Fruit fly (Drosophila melanogaster) whole organism: Measurements from ENCODE around the gene Atu.

ENCODE experiments used
- CG8478 ChIP-seq: fragments of >200 bp; optimal IDR thresholded peaks from 2 replicates; lab custom pipeline; 2018; ENCODE audit warnings: inconsistent platforms
- Dll ChIP-seq: fragments of >200 bp; optimal IDR thresholded peaks from 2 replicates; lab custom pipeline; 2017
- EcR ChIP-seq, 2 experiments: fragments of >200 bp; optimal IDR thresholded peaks; 2 replicates each; lab custom pipeline; 2017; ENCODE audit warnings: missing biosample characterization in 2 of 2, missing genetic modification characterization in 2 of 2, missing genetic modification reagents in 2 of 2
- pan ChIP-seq: fragments of >200 bp; optimal IDR thresholded peaks from 2 replicates; lab custom pipeline; 2017
- psq ChIP-seq: fragments of >200 bp; optimal IDR thresholded peaks from 2 replicates; lab custom pipeline; 2017
- usp ChIP-seq: fragments of >200 bp; optimal IDR thresholded peaks from 2 replicates; lab custom pipeline; 2017; ENCODE audit warnings: missing biosample characterization, missing genetic modification characterization, mixed read lengths

The Atu gene

DNA sequence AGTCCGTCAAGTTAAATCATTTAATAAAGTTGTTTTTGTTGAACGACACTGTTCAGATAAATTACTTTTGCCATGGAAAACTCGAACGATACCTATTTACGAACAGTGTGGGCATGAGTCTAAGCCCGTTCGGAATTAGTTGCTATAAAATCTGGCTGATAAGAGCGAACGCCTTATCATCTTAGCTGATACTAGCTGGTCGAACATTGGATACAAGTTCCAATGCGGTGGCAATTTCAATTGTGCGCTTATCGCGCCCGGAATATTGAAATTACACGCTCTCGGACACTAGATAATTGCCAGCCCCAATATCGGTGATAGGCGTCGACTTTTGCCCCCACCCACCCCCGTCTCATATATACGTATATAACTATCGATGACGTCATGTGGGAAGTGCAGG lies 40.7 kb downstream of the Atu start:
- TF ChIP-seq psq (lab: Kevin White, UChicago) (no peak), pan (lab: Kevin White, UChicago) (no peak), usp (GFP tag; lab: Kevin White, UChicago) (no peak), Dll (lab: Kevin White, UChicago) (no peak), EcR (GFP tag; optimal IDR thresholded peaks at IDR 0.05; lab: Kevin White, UChicago) (no peak)

DNA sequence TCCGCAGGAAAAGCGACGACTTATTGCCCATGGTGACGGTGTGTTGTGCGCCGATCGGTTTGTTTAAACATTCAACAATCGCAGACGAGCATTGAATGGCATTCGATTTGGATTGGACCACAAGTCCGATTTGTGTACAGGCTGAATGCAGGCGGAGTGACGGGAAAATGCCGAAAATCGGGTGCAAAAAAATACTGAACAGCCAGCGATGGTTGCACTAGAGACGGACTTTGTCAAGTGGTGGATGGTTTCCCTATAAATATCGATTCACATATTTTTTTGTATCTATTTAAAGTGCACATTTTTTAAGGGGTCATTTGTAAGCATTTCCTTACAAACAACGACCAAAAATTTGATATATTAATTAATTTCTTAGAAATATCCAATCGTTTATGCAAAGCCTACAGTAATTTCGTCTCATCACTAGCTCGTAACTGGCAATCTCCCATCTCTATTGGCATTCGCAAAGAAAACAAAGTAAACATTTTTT lies 41.6 kb downstream of the Atu start, which contains the start of the genes elm and MED27:
elm (minus strand) TSS at position 170 of the 490 bp plus-strand sequence.
MED27 (plus strand) TSS at position 448 of the 490 bp plus-strand sequence.
- TF ChIP-seq pan (lab: Kevin White, UChicago) (no peak), CG8478 (lab: Kevin White, UChicago) (no peak), EcR (GFP tag; optimal IDR thresholded peaks at IDR 0.05; lab: Kevin White, UChicago) (no peak), Dll (lab: Kevin White, UChicago) (no peak), psq (lab: Kevin White, UChicago) (no peak), usp (GFP tag; lab: Kevin White, UChicago) (no peak)

DNA sequence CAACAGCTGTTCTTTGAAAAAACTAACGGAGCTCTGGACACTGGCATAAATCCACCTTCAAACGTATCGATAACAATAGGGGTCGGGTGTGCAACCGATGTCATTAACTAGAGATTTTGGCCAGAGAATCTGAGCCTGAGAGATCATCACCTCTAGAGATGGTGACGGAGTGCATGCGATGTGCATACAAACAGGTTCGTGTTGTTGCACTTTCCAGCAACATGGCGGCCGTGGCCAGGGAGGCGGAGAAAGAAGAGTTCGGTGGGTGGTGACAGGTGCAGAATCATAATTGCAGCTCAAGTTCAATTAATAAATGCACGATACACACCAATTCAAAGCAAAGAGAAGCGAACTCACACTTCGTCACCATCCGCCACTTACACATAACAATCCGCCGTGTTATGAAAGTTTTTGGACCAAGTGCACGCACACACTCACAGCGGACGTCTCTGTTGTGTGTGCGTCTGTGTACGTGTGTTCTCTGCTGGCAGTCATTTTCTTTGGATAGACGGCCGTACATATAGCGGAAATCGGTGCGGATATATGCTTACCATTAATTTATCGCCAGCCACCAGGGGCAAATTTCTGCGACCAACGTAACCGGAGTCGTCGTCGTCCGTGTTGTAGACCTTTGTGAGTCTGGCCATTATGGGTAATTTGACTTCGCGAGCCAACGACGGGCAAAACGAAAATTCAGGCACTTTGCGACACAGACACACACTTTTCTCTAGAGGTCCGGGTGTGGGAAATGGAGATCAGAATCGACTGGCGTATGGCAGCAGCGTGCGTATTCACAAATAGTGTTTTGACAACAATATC lies 46.0 kb downstream of the Atu start:
- TF ChIP-seq usp (GFP tag; lab: Kevin White, UChicago): no peak
- no peak for TF ChIP-seq CG8478 (lab: Kevin White, UChicago)
- TF ChIP-seq EcR (GFP tag; optimal IDR thresholded peaks at IDR 0.05; lab: Kevin White, UChicago): no peak
- TF ChIP-seq Dll (lab: Kevin White, UChicago): no peak
- TF ChIP-seq psq (lab: Kevin White, UChicago): no peak
- no peak for TF ChIP-seq pan (lab: Kevin White, UChicago)

DNA sequence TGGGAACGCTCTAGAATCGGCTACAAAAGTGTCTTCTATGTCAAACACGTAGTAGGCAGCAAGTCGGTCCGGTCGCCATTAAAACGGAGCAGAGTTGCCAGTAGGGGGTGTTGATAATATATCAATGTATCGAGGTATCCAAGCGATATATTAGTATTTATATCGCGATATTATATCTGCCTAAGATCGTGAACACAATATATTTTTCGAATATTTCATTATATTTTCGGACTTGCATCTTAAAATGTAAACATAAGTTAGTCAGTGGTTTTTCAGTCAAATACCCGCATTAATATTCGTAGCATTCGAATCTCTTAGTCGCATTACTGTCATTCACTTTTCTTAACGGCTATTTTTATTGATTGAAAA lies 46.7 kb downstream of the Atu start, which contains the start of gene CG2182:
CG2182 (minus strand) TSS at position 84 of the 369 bp plus-strand sequence.
- no peak for TF ChIP-seq EcR (GFP tag; optimal IDR thresholded peaks at IDR 0.05; lab: Kevin White, UChicago)

DNA sequence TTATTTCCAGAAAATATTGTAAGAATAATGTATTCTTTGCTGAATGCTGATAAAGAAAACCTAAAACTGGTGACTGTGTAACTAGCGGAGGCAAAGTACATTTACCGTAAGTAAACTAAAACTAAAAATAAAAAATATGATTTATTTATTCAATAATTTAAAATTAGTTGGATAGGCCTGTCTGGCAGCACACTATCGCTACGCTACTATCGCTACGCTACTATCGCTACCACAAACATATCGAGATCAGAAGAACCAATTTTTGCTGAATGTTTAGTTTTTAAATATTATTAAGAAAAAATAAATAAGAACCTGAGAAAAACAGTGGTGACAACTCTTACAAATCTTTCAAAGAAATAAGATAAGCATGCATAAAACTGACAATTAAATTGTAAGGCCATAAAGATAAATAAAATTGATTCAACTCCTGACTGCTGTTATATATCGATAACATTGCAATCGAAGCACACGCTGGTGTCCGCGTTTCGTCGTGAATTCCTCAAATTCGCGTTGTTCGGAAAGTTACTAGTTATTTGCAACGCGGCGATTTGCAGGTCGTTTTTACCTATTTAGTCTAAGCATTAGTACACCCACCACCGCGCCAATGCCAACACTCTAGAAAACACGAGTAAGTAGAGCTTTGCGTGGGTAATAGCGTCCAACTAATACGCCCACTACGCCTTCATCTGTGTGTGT lies 47.2 kb downstream of the Atu start, which contains the start of gene Wdr33:
Wdr33 (plus strand) TSS at position 438 of the 696 bp plus-strand sequence.
- TF ChIP-seq pan (lab: Kevin White, UChicago) (no peak), usp (GFP tag; lab: Kevin White, UChicago) (no peak), CG8478 (lab: Kevin White, UChicago) (no peak), EcR (GFP tag; optimal IDR thresholded peaks at IDR 0.05; lab: Kevin White, UChicago) (no peak), Dll (lab: Kevin White, UChicago) (no peak), psq (lab: Kevin White, UChicago) (no peak)
